Worm (Caenorhabditis elegans) whole organism, early embryonic: ENCODE results near the gene ZK180.7.

ENCODE experiments used
- F13C5.2 ChIP-seq: sonication (generic microtip); optimal IDR thresholded peaks from 2 replicates; lab custom pipeline; 2017; ENCODE audit warnings: mild to moderate bottlenecking, missing genetic modification characterization, inconsistent platforms, missing compliant biosample characterization
- ama-1 ChIP-seq: fragments of 150-350 bp; optimal IDR thresholded peaks from 2 replicates; lab custom pipeline; 2014
- ceh-36 ChIP-seq: sonication (generic microtip); optimal IDR thresholded peaks from 2 replicates; lab custom pipeline; 2016; ENCODE audit warnings: missing genetic modification characterization, inconsistent platforms, missing compliant biosample characterization
- ets-7 ChIP-seq: sonication (generic microtip); optimal IDR thresholded peaks from 2 replicates; lab custom pipeline; 2016; ENCODE audit warnings: missing genotype, missing genetic modification characterization, missing compliant biosample characterization
- flt-1 ChIP-seq: fragments of 200-800 bp; sonication (Bioruptor generic); IDR thresholded peaks from 2 replicates; pipeline ENCODE4 v1.3.6; 2022; ENCODE audit warnings: missing genetic modification characterization, missing compliant biosample characterization
- hmbx-1 ChIP-seq: sonication (generic microtip); optimal IDR thresholded peaks from 2 replicates; lab custom pipeline; 2016; ENCODE audit warnings: mild to moderate bottlenecking, missing genetic modification characterization, missing compliant biosample characterization
- hnd-1 ChIP-seq: sonication (generic microtip); optimal IDR thresholded peaks from 2 replicates; lab custom pipeline; 2016; ENCODE audit warnings: missing genetic modification characterization, missing compliant biosample characterization
- pes-1 ChIP-seq: fragments of 200-800 bp; sonication (Bioruptor generic); IDR thresholded peaks from 2 replicates; pipeline ENCODE4 v1.3.6; 2022; ENCODE audit warnings: missing genetic modification reagents, missing genetic modification characterization, missing compliant biosample characterization
- scrt-1 ChIP-seq: fragments of 200-800 bp; sonication (Bioruptor generic); IDR thresholded peaks from 2 replicates; pipeline ENCODE4 v1.3.6; 2022; ENCODE audit warnings: missing genetic modification characterization, missing compliant biosample characterization
- tbx-37 ChIP-seq: fragments of 200-800 bp; sonication (Bioruptor generic); conservative IDR thresholded peaks from 2 replicates; pipeline ENCODE4 v1.3.6; 2022; ENCODE audit warnings: missing genetic modification reagents, missing genetic modification characterization, missing compliant biosample characterization

DNA sequence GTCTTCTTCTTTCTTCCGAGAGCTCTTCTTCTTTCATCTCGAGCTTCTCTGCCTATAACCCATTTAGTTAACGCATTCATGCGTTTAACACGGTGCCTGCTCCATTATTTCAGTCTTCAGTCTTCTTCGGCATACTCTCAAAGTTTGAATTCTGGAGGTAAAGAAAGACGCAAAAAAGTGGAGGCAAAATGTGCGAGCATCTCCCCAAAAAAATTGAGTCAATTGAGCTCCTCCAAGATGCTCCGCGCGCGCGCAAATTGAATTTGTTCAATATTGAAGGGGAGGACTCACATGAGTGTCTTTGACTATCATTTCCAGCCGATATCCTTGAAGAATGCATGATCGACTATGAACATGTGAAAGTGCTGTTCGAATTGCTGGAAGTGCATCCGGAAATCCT, 14.7 kb downstream of the ZK180.7 start:
- no peak for TF ChIP-seq hnd-1
- TF ChIP-seq hmbx-1: no peak
- TF ChIP-seq ama-1: no peak
- TF ChIP-seq ets-7 (tag; lab: Kevin White, UChicago): no peak
- TF ChIP-seq ceh-36: no peak
- TF ChIP-seq pes-1 (GFP tag; lab: Robert Waterston, UW): no peak
- no peak for TF ChIP-seq flt-1
- TF ChIP-seq scrt-1 (GFP tag; lab: Robert Waterston, UW): no peak
- no peak for TF ChIP-seq F13C5.2 (tag; lab: Kevin White, UChicago)
- no peak for TF ChIP-seq tbx-37 (GFP tag; lab: Robert Waterston, UW)
